Fruit fly (Drosophila melanogaster) S2 (cell line): ENCODE measurements around the gene CG34112.
A peak's percentile ranks its signal among the peaks of the same experiment; 100 is the strongest.

Experiments
- CG8478 ChIP-seq: fragments of >200 bp; optimal IDR thresholded peaks from 2 replicates; lab custom pipeline; 2018
- CTCF ChIP-seq, 2 experiments: fragments of >200 bp; optimal IDR thresholded peaks; 2 replicates each; lab custom pipeline; 2018

CG34112 gene

dm6 chr3R:4399810-4400496 is 5.9 kb upstream of the CG34112 start:
- TF ChIP-seq CTCF (optimal IDR thresholded peaks at IDR 0.05; lab: Kevin White, UChicago): no peak
- TF ChIP-seq CG8478 (lab: Kevin White, UChicago): no peak

- TF ChIP-seq CG8478 (lab: Kevin White, UChicago): no peak
- TF ChIP-seq CTCF (optimal IDR thresholded peaks at IDR 0.05; lab: Kevin White, UChicago): peak; percentile 79 to 83
Measured at dm6 chr3R:4397403-4398079, 3.5 kb upstream of the CG34112 start, which contains the start of gene CG9855. Gene CG9855 (minus strand): TSS chr3R:4397875.

- TF ChIP-seq CTCF (optimal IDR thresholded peaks at IDR 0.05; lab: Kevin White, UChicago) (no peak), CG8478 (lab: Kevin White, UChicago) (no peak)
Measured at dm6 chr3R:4394654-4395581, 859 bp upstream of the CG34112 start.

- no peak for TF ChIP-seq CG8478 (lab: Kevin White, UChicago)
- TF ChIP-seq CTCF (optimal IDR thresholded peaks at IDR 0.05; lab: Kevin White, UChicago): no peak
Measured at dm6 chr3R:4390133-4390532, 3.9 kb downstream of the CG34112 start, which contains the start of gene CG14646. Gene CG14646 (plus strand): TSS chr3R:4390366.

dm6 chr3R:4387490-4387889 is 6.6 kb downstream of the CG34112 start, which contains the start of gene tub:
Gene tub (plus strand): TSS chr3R:4387742.
- no peak for TF ChIP-seq CG8478 (lab: Kevin White, UChicago)
- peak; percentile 62 to 65 for TF ChIP-seq CTCF (optimal IDR thresholded peaks at IDR 0.05; lab: Kevin White, UChicago)

dm6 chr3R:4382165-4382564 is 11.9 kb downstream of the CG34112 start:
- TF ChIP-seq CTCF (optimal IDR thresholded peaks at IDR 0.05; lab: Kevin White, UChicago) (no peak), CG8478 (lab: Kevin White, UChicago) (no peak)

- TF ChIP-seq CG8478 (lab: Kevin White, UChicago) (no peak), CTCF (optimal IDR thresholded peaks at IDR 0.05; lab: Kevin White, UChicago) (no peak)
Measured at dm6 chr3R:4381079-4381919, 12.8 kb downstream of the CG34112 start, which contains the start of gene Cont. Gene Cont (plus strand): TSS chr3R:4381306.

dm6 chr3R:4378363-4379354 is 15.4 kb downstream of the CG34112 start, which contains the start of gene Sfxn1-3:
Gene Sfxn1-3 (plus strand): TSS chr3R:4378600.
- TF ChIP-seq CG8478 (lab: Kevin White, UChicago): no peak
- no peak for TF ChIP-seq CTCF (optimal IDR thresholded peaks at IDR 0.05; lab: Kevin White, UChicago)

- no peak for TF ChIP-seq CTCF (optimal IDR thresholded peaks at IDR 0.05; lab: Kevin White, UChicago)
Measured at dm6 chr3R:4362010-4362409, 32.0 kb downstream of the CG34112 start.

- TF ChIP-seq CG8478 (lab: Kevin White, UChicago) (no peak), CTCF (optimal IDR thresholded peaks at IDR 0.05; lab: Kevin White, UChicago) (no peak)
Measured at dm6 chr3R:4360668-4361110, 33.4 kb downstream of the CG34112 start.

dm6 chr3R:4359625-4360024 is 34.4 kb downstream of the CG34112 start, which contains the start of gene CG1090:
Gene CG1090 (plus strand): TSS chr3R:4359883.
- TF ChIP-seq CG8478 (lab: Kevin White, UChicago): no peak
- TF ChIP-seq CTCF (optimal IDR thresholded peaks at IDR 0.05; lab: Kevin White, UChicago): peak in 1 of 2 experiments; percentile 24

- no peak for TF ChIP-seq CTCF (optimal IDR thresholded peaks at IDR 0.05; lab: Kevin White, UChicago)
- no peak for TF ChIP-seq CG8478 (lab: Kevin White, UChicago)
Measured at dm6 chr3R:4353569-4353968, 40.5 kb downstream of the CG34112 start.
